Fruit fly (Drosophila melanogaster) whole organism, pupa: ENCODE data around the gene CG6688.

Experiments
- CG15710 ChIP-seq: fragments of 200-800 bp; sonication (Bioruptor generic); optimal IDR thresholded peaks from 2 replicates; lab custom pipeline; 2018; ENCODE audit warnings: missing biosample characterization, mild to moderate bottlenecking, missing genetic modification characterization, moderate library complexity
- CG17806 ChIP-seq: fragments of 200-800 bp; sonication (Bioruptor generic); optimal IDR thresholded peaks from 2 replicates; lab custom pipeline; 2018; ENCODE audit warnings: missing biosample characterization, mild to moderate bottlenecking, missing genetic modification characterization, moderate library complexity
- CG8301 ChIP-seq: fragments of 200-800 bp; sonication (Bioruptor generic); optimal IDR thresholded peaks from 2 replicates; lab custom pipeline; 2018; ENCODE audit warnings: missing biosample characterization, mild to moderate bottlenecking, missing genetic modification characterization
- EcR ChIP-seq: fragments of 200-800 bp; sonication (Bioruptor generic); optimal IDR thresholded peaks from 3 replicates; lab custom pipeline; 2019; ENCODE audit warnings: missing biosample characterization, missing genetic modification characterization, mild to moderate bottlenecking, moderate library complexity, missing genetic modification reagents
- Pif1A ChIP-seq: fragments of 200-800 bp; sonication (Bioruptor generic); optimal IDR thresholded peaks from 3 replicates; lab custom pipeline; 2016; ENCODE audit warnings: missing biosample characterization, missing genetic modification characterization
- Snoo ChIP-seq: fragments of 200-800 bp; sonication (Bioruptor generic); optimal IDR thresholded peaks from 3 replicates; lab custom pipeline; 2017; ENCODE audit warnings: missing biosample characterization, mild to moderate bottlenecking, missing genetic modification characterization, inconsistent platforms
- fd96Ca ChIP-seq: fragments of 200-800 bp; sonication (Bioruptor generic); IDR thresholded peaks from 3 replicates; pipeline ENCODE4 v1.3.6; 2022; ENCODE audit warnings: missing biosample characterization, missing genetic modification characterization

DNA sequence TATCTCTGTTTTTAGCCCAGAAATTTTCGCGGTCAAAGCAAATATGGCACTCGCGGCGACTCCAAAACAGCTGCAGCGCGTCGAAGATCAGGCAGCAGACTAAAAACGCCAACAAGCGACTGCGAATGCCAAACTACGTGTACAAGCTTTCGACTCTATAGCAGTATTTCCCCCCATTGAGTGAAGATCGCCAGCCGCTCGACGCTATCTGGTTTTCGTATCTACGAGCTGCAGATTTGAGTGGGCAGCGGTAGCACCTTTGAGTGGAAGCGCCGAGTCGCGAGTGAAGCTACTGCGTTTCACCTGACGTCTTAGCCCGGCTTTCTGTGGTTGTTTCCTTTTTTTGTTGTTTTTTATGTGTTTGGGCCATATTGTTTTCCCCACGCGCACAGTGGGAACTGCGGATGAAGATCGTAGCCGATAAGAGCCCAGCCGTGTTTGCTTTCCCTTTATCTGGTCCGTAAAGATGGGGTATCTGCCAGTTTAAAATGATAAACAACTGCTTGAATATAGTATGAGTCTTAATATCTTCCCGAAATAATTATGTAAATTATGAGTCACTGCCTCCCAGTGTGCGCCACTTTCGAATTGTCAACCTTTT is 36.0 kb downstream of the CG6688 start, which contains the start of gene CG17121:
- no peak for TF ChIP-seq CG15710 (tag; lab: Kevin White, UChicago)
- TF ChIP-seq Snoo (tag; lab: Kevin White, UChicago) = no peak
- peak; percentile 75 for TF ChIP-seq fd96Ca (GFP tag; lab: Robert Waterston, UW)
- no peak for TF ChIP-seq CG17806
- no peak for TF ChIP-seq CG8301 (tag; lab: Kevin White, UChicago)
- no peak for TF ChIP-seq EcR (GFP tag; lab: Kevin White, UChicago)
- TF ChIP-seq Pif1A = no peak
